Worm (Caenorhabditis elegans) whole organism, L3 larva: ENCODE results near the gene F18E2.15.

Source experiments
- R02D3.7 ChIP-seq: fragments of 150-350 bp; optimal IDR thresholded peaks from 2 replicates; lab custom pipeline; 2014; ENCODE audit warnings: missing biosample characterization, missing genetic modification characterization
- ZK546.5 ChIP-seq: sonication (generic microtip); optimal IDR thresholded peaks from 2 replicates; lab custom pipeline; 2017; ENCODE audit warnings: missing biosample characterization, missing genetic modification characterization
- aly-2 ChIP-seq: fragments of 150-350 bp; optimal IDR thresholded peaks from 2 replicates; lab custom pipeline; 2014; ENCODE audit warnings: missing biosample characterization, missing genetic modification characterization
- ceh-16 ChIP-seq: sonication (generic microtip); optimal IDR thresholded peaks from 2 replicates; lab custom pipeline; 2017; ENCODE audit warnings: missing biosample characterization, missing genetic modification characterization
- ceh-28 ChIP-seq: fragments of 150-350 bp; optimal IDR thresholded peaks from 2 replicates; lab custom pipeline; 2014; ENCODE audit warnings: missing biosample characterization, missing genetic modification reagents, missing genetic modification characterization
- ceh-82 ChIP-seq: fragments of 150-350 bp; optimal IDR thresholded peaks from 2 replicates; lab custom pipeline; 2014; ENCODE audit warnings: missing biosample characterization, missing genetic modification characterization
- ceh-9 ChIP-seq: sonication (generic microtip); optimal IDR thresholded peaks from 2 replicates; lab custom pipeline; 2018; ENCODE audit warnings: missing biosample characterization, missing genetic modification characterization
- egl-27 ChIP-seq: sonication (generic microtip); optimal IDR thresholded peaks from 4 replicates; lab custom pipeline; 2017; ENCODE audit warnings: missing biosample characterization, missing genetic modification reagents, missing genetic modification characterization
- elt-1 ChIP-seq: fragments of 150-350 bp; optimal IDR thresholded peaks from 2 replicates; lab custom pipeline; 2014; ENCODE audit warnings: missing biosample characterization, missing genetic modification characterization
- elt-2 ChIP-seq: sonication (generic microtip); optimal IDR thresholded peaks from 2 replicates; lab custom pipeline; 2016; ENCODE audit warnings: missing genetic modification reagents, mild to moderate bottlenecking, missing genetic modification characterization, missing compliant biosample characterization
- fkh-10 ChIP-seq: sonication (generic microtip); optimal IDR thresholded peaks from 2 replicates; lab custom pipeline; 2017; ENCODE audit warnings: missing biosample characterization, missing genetic modification reagents, missing genetic modification characterization
- fos-1 ChIP-seq: fragments of 150-350 bp; optimal IDR thresholded peaks from 2 replicates; lab custom pipeline; 2014; ENCODE audit warnings: missing biosample characterization, missing genetic modification characterization
- jun-1 ChIP-seq: fragments of 150-350 bp; optimal IDR thresholded peaks from 2 replicates; lab custom pipeline; 2014; ENCODE audit warnings: missing biosample characterization, missing genetic modification reagents, missing genetic modification characterization
- lin-15B ChIP-seq: fragments of 150-350 bp; optimal IDR thresholded peaks from 2 replicates; lab custom pipeline; 2014; ENCODE audit warnings: missing biosample characterization, missing genetic modification characterization
- lsy-12 ChIP-seq: sonication (generic microtip); optimal IDR thresholded peaks from 2 replicates; lab custom pipeline; 2016; ENCODE audit warnings: mild to moderate bottlenecking, missing genetic modification characterization, missing compliant biosample characterization
- mdl-1 ChIP-seq: fragments of 150-350 bp; optimal IDR thresholded peaks from 2 replicates; lab custom pipeline; 2014; ENCODE audit warnings: missing biosample characterization, missing genetic modification characterization
- mml-1 ChIP-seq: fragments of 150-350 bp; sonication (generic microtip); optimal IDR thresholded peaks from 3 replicates; lab custom pipeline; 2014; ENCODE audit warnings: missing biosample characterization, missing genetic modification characterization
- nfya-1 ChIP-seq: sonication (generic microtip); optimal IDR thresholded peaks from 2 replicates; lab custom pipeline; 2017; ENCODE audit warnings: missing genetic modification characterization, mild to moderate bottlenecking, missing compliant biosample characterization, antibody characterized with exemption, moderate library complexity; ENCODE audit not compliant: insufficient read depth
- nhr-11 ChIP-seq: fragments of 150-350 bp; optimal IDR thresholded peaks from 2 replicates; lab custom pipeline; 2014; ENCODE audit warnings: missing biosample characterization, missing genetic modification characterization
- nhr-12 ChIP-seq: fragments of 150-350 bp; optimal IDR thresholded peaks from 2 replicates; lab custom pipeline; 2014; ENCODE audit warnings: missing biosample characterization, missing genetic modification characterization
- nhr-28 ChIP-seq: fragments of 150-350 bp; optimal IDR thresholded peaks from 2 replicates; lab custom pipeline; 2014; ENCODE audit warnings: missing biosample characterization, missing genetic modification characterization
- nhr-43 ChIP-seq: sonication (generic microtip); optimal IDR thresholded peaks from 2 replicates; lab custom pipeline; 2016; ENCODE audit warnings: mild to moderate bottlenecking, missing genetic modification characterization, missing compliant biosample characterization; ENCODE audit not compliant: poor library complexity, severe bottlenecking
- nhr-67 ChIP-seq: fragments of 150-350 bp; optimal IDR thresholded peaks from 2 replicates; lab custom pipeline; 2014; ENCODE audit warnings: missing biosample characterization, missing genetic modification characterization
- nhr-76 ChIP-seq: fragments of 150-350 bp; sonication (generic microtip); optimal IDR thresholded peaks from 5 replicates; lab custom pipeline; 2014; ENCODE audit warnings: missing biosample characterization, missing genetic modification characterization
- nhr-77 ChIP-seq: fragments of 150-350 bp; optimal IDR thresholded peaks from 2 replicates; lab custom pipeline; 2014; ENCODE audit warnings: missing biosample characterization, missing genetic modification characterization
- pha-4 ChIP-seq: fragments of 150-350 bp; optimal IDR thresholded peaks from 2 replicates; lab custom pipeline; 2014; ENCODE audit warnings: missing biosample characterization, missing genetic modification reagents, missing genetic modification characterization
- pqm-1 ChIP-seq: fragments of 150-350 bp; optimal IDR thresholded peaks from 2 replicates; lab custom pipeline; 2017; ENCODE audit warnings: missing biosample characterization, missing genetic modification characterization, inconsistent platforms
- sea-2 ChIP-seq: fragments of 150-350 bp; sonication (generic microtip); optimal IDR thresholded peaks from 4 replicates; lab custom pipeline; 2014; ENCODE audit warnings: missing biosample characterization, missing genetic modification reagents, missing genetic modification characterization
- snpc-4 ChIP-seq: fragments of 150-350 bp; optimal IDR thresholded peaks from 2 replicates; lab custom pipeline; 2014; ENCODE audit warnings: missing biosample characterization, missing genetic modification characterization
- unc-39 ChIP-seq: sonication (generic microtip); optimal IDR thresholded peaks from 4 replicates; lab custom pipeline; 2017; ENCODE audit warnings: missing biosample characterization, missing genetic modification characterization
- unc-62 ChIP-seq: fragments of 150-350 bp; sonication (generic microtip); optimal IDR thresholded peaks from 4 replicates; lab custom pipeline; 2014; ENCODE audit warnings: missing biosample characterization, missing genetic modification reagents, missing genetic modification characterization
- zag-1 ChIP-seq: fragments of 150-350 bp; optimal IDR thresholded peaks from 2 replicates; lab custom pipeline; 2014; ENCODE audit warnings: missing biosample characterization, missing genetic modification characterization
- ztf-11 ChIP-seq: fragments of 150-350 bp; optimal IDR thresholded peaks from 2 replicates; lab custom pipeline; 2014; ENCODE audit warnings: missing biosample characterization, missing genetic modification characterization

The F18E2.15 gene

ce11 chrV:12752407-12752806 lies 8.4 kb downstream of the F18E2.15 start, which contains the start of gene C15C8.8:
Gene C15C8.8, minus strand, starts transcription at chrV:12752507.
- no peak for TF ChIP-seq nfya-1 (tag; lab: Kevin White, UChicago)
- TF ChIP-seq ceh-82 (tag; lab: Kevin White, UChicago): no peak
- TF ChIP-seq nhr-12 (tag; lab: Kevin White, UChicago): no peak
- no peak for TF ChIP-seq ZK546.5 (tag; lab: Kevin White, UChicago)
- no peak for TF ChIP-seq lsy-12 (tag; lab: Kevin White, UChicago)
- TF ChIP-seq nhr-76 (tag; lab: Kevin White, UChicago): no peak
- TF ChIP-seq ceh-16 (tag; lab: Kevin White, UChicago): no peak
- TF ChIP-seq pha-4 (tag; lab: Kevin White, UChicago): no peak
- no peak for TF ChIP-seq zag-1 (tag; lab: Kevin White, UChicago)
- no peak for TF ChIP-seq ceh-9 (tag; lab: Kevin White, UChicago)
- TF ChIP-seq aly-2: no peak
- TF ChIP-seq unc-39 (tag; lab: Kevin White, UChicago): no peak
- no peak for TF ChIP-seq nhr-77 (tag; lab: Kevin White, UChicago)
- no peak for TF ChIP-seq pqm-1 (tag; lab: Kevin White, UChicago)
- TF ChIP-seq nhr-43 (tag; lab: Kevin White, UChicago): no peak
- no peak for TF ChIP-seq nhr-67 (tag; lab: Kevin White, UChicago)
- no peak for TF ChIP-seq fkh-10 (GFP tag; lab: Kevin White, UChicago)

ce11 chrV:12751495-12752050 lies 9.2 kb downstream of the F18E2.15 start, which contains the start of gene C15C8.6:
Gene C15C8.6, minus strand, starts transcription at chrV:12751545.
- TF ChIP-seq ztf-11 (tag; lab: Kevin White, UChicago) (no peak), nhr-11 (no peak), snpc-4 (tag; lab: Kevin White, UChicago) (no peak), mdl-1 (tag; lab: Kevin White, UChicago) (no peak), fos-1 (tag; lab: Kevin White, UChicago) (no peak), ZK546.5 (tag; lab: Kevin White, UChicago) (no peak), unc-62 (no peak), unc-39 (tag; lab: Kevin White, UChicago) (no peak), R02D3.7 (tag; lab: Kevin White, UChicago) (no peak), nhr-67 (tag; lab: Kevin White, UChicago) (no peak), egl-27 (tag; lab: Kevin White, UChicago) (no peak), ceh-9 (tag; lab: Kevin White, UChicago) (no peak), fkh-10 (GFP tag; lab: Kevin White, UChicago) (no peak), elt-2 (tag; lab: Kevin White, UChicago) (no peak), lsy-12 (tag; lab: Kevin White, UChicago) (no peak)
- TF ChIP-seq, all 47 proteins: peak for 0

ce11 chrV:12749558-12749957 lies 11.3 kb downstream of the F18E2.15 start:
- no peak for TF ChIP-seq nhr-28 (tag; lab: Kevin White, UChicago)
- no peak for TF ChIP-seq mml-1 (tag; lab: Kevin White, UChicago)
- no peak for TF ChIP-seq lsy-12 (tag; lab: Kevin White, UChicago)
- TF ChIP-seq ztf-11 (tag; lab: Kevin White, UChicago): no peak
- no peak for TF ChIP-seq sea-2
- no peak for TF ChIP-seq snpc-4 (tag; lab: Kevin White, UChicago)

- TF ChIP-seq fkh-10 (GFP tag; lab: Kevin White, UChicago) (peak; percentile 88), R02D3.7 (tag; lab: Kevin White, UChicago) (no peak)
These were observed 13.0 kb downstream of the F18E2.15 start, which contains the start of gene C15C8.5 for ce11 chrV:12747856-12748255. Gene C15C8.5, plus strand, starts transcription at chrV:12748007.

- peak; percentile 45 for TF ChIP-seq lin-15B
- TF ChIP-seq jun-1 (tag; lab: Kevin White, UChicago): no peak
- TF ChIP-seq nfya-1 (tag; lab: Kevin White, UChicago): peak; percentile 6
- TF ChIP-seq nhr-28 (tag; lab: Kevin White, UChicago): no peak
- peak; percentile 18 for TF ChIP-seq ceh-28
- peak; percentile 54 for TF ChIP-seq elt-1 (tag; lab: Kevin White, UChicago)
These were observed 13.4 kb downstream of the F18E2.15 start, which contains the start of gene C15C8.4 for ce11 chrV:12747431-12747830. Gene C15C8.4, minus strand, starts transcription at chrV:12747463.
